Fruit fly (Drosophila melanogaster) whole organism, embryonic: Measurements from ENCODE around the gene CG31287.
A peak's percentile ranks its signal among the peaks of the same experiment; 100 is the strongest.

Experiments
- Awh ChIP-seq: fragments of 200-800 bp; sonication (Bioruptor generic); IDR thresholded peaks from 2 replicates; pipeline ENCODE4, ENCODE4 v1.3.6; 2022; ENCODE audit warnings: missing biosample characterization, missing genetic modification characterization
- B-H2 ChIP-seq: fragments of 200-800 bp; sonication (Bioruptor generic); optimal IDR thresholded peaks from 2 replicates; lab custom pipeline; 2018; ENCODE audit warnings: missing biosample characterization, mild to moderate bottlenecking, missing genetic modification characterization
- CG10209 ChIP-seq: fragments of 200-800 bp; sonication (Bioruptor generic); optimal IDR thresholded peaks from 3 replicates; lab custom pipeline; 2017; ENCODE audit warnings: missing biosample characterization, mild to moderate bottlenecking, missing genetic modification characterization, missing genetic modification reagents
- CG10565 ChIP-seq: fragments of 200-800 bp; sonication (Bioruptor generic); optimal IDR thresholded peaks from 3 replicates; lab custom pipeline; 2016; ENCODE audit warnings: missing biosample characterization, mild to moderate bottlenecking, missing genetic modification characterization
- CG12104 ChIP-seq: fragments of 200-800 bp; sonication (Bioruptor generic); optimal IDR thresholded peaks from 3 replicates; lab custom pipeline; 2016; ENCODE audit warnings: missing biosample characterization, missing genetic modification characterization
- CG12744 ChIP-seq: fragments of 200-800 bp; sonication (Bioruptor generic); optimal IDR thresholded peaks from 2 replicates; lab custom pipeline; 2016; ENCODE audit warnings: missing biosample characterization, missing genetic modification characterization
- CG16779 ChIP-seq: fragments of 200-800 bp; sonication (Bioruptor generic); IDR thresholded peaks from 2 replicates; pipeline ENCODE4 v1.3.6; 2022; ENCODE audit warnings: missing biosample characterization, missing genetic modification characterization
- CG16815 ChIP-seq: fragments of 200-800 bp; sonication (Bioruptor generic); optimal IDR thresholded peaks from 3 replicates; lab custom pipeline; 2017; ENCODE audit warnings: missing biosample characterization, mild to moderate bottlenecking, missing genetic modification characterization
- CG17186 ChIP-seq: fragments of 200-800 bp; sonication (Bioruptor generic); optimal IDR thresholded peaks from 3 replicates; lab custom pipeline; 2017; ENCODE audit warnings: missing biosample characterization, missing genetic modification reagents, missing genetic modification characterization
- CG17912 ChIP-seq: fragments of 200-800 bp; sonication (Bioruptor generic); optimal IDR thresholded peaks from 2 replicates; lab custom pipeline; 2018; ENCODE audit warnings: missing biosample characterization, mild to moderate bottlenecking, missing genetic modification characterization
- CG3065 ChIP-seq: fragments of 200-800 bp; sonication (Bioruptor generic); optimal IDR thresholded peaks from 2 replicates; lab custom pipeline; 2016; ENCODE audit warnings: missing biosample characterization, missing genetic modification characterization
- CG31388 ChIP-seq: fragments of 200-800 bp; sonication (Bioruptor generic); optimal IDR thresholded peaks from 2 replicates; lab custom pipeline; 2016; ENCODE audit warnings: missing biosample characterization, missing genetic modification characterization
- CG32532 ChIP-seq: fragments of 200-800 bp; sonication (Bioruptor generic); IDR thresholded peaks from 2 replicates; pipeline ENCODE4 v1.3.6; 2022; ENCODE audit warnings: missing biosample characterization, missing genetic modification characterization
- CG4328 ChIP-seq: fragments of 200-800 bp; sonication (Bioruptor generic); optimal IDR thresholded peaks from 3 replicates; lab custom pipeline; 2017; ENCODE audit warnings: missing biosample characterization, missing genetic modification reagents, missing genetic modification characterization
- CG6175 ChIP-seq: fragments of 200-800 bp; sonication (Bioruptor generic); IDR thresholded peaks from 3 replicates; pipeline ENCODE4 v1.3.6; 2022; ENCODE audit warnings: missing biosample characterization, missing genetic modification characterization
- CG6654 ChIP-seq: fragments of 200-800 bp; sonication (Bioruptor generic); optimal IDR thresholded peaks from 2 replicates; lab custom pipeline; 2017; ENCODE audit warnings: missing biosample characterization, mild to moderate bottlenecking, missing genetic modification characterization
- CG6683 ChIP-seq: fragments of 200-800 bp; sonication (Bioruptor generic); optimal IDR thresholded peaks from 2 replicates; lab custom pipeline; 2017; ENCODE audit warnings: missing biosample characterization, mild to moderate bottlenecking, missing genetic modification characterization, missing genetic modification reagents
- CG6689 ChIP-seq: fragments of 200-800 bp; sonication (Bioruptor generic); IDR thresholded peaks from 2 replicates; pipeline ENCODE4 v1.3.6; 2022; ENCODE audit warnings: missing biosample characterization, missing genetic modification characterization
- CG6791 ChIP-seq: fragments of 200-800 bp; sonication (Bioruptor generic); IDR thresholded peaks from 3 replicates; pipeline ENCODE4 v1.3.6; 2022; ENCODE audit warnings: missing biosample characterization, missing genetic modification characterization; ENCODE audit not compliant: partially characterized antibody
- CG7928 ChIP-seq: fragments of 200-800 bp; sonication (Bioruptor generic); optimal IDR thresholded peaks from 2 replicates; lab custom pipeline; 2017; ENCODE audit warnings: missing biosample characterization, mild to moderate bottlenecking, missing genetic modification characterization
- CG9876 ChIP-seq: fragments of 200-800 bp; sonication (Bioruptor generic); optimal IDR thresholded peaks from 2 replicates; lab custom pipeline; 2016; ENCODE audit warnings: missing biosample characterization, missing genetic modification characterization
- D19B ChIP-seq: fragments of 200-800 bp; sonication (Bioruptor generic); optimal IDR thresholded peaks from 2 replicates; lab custom pipeline; 2017; ENCODE audit warnings: missing biosample characterization, mild to moderate bottlenecking, missing genetic modification characterization
- Gsc ChIP-seq: fragments of 200-800 bp; sonication (Bioruptor generic); IDR thresholded peaks from 2 replicates; pipeline ENCODE4 v1.3.6; 2022; ENCODE audit warnings: missing biosample characterization, missing genetic modification characterization
- HHEX ChIP-seq: fragments of 200-800 bp; sonication (Bioruptor generic); optimal IDR thresholded peaks from 3 replicates; lab custom pipeline; 2017; ENCODE audit warnings: missing biosample characterization, mild to moderate bottlenecking, missing genetic modification characterization, missing genetic modification reagents
- HLH54F ChIP-seq: fragments of 200-800 bp; sonication (Bioruptor generic); optimal IDR thresholded peaks from 3 replicates; lab custom pipeline; 2016; ENCODE audit warnings: missing biosample characterization, missing genetic modification characterization
- Max ChIP-seq: fragments of 200-800 bp; sonication (Bioruptor generic); optimal IDR thresholded peaks from 2 replicates; lab custom pipeline; 2016; ENCODE audit warnings: missing biosample characterization, mild to moderate bottlenecking, missing genetic modification characterization
- Meics ChIP-seq: fragments of 200-800 bp; sonication (Bioruptor generic); optimal IDR thresholded peaks from 2 replicates; lab custom pipeline; 2017; ENCODE audit warnings: missing biosample characterization, mild to moderate bottlenecking, missing genetic modification characterization
- Mrtf ChIP-seq: fragments of 200-800 bp; sonication (Bioruptor generic); IDR thresholded peaks from 3 replicates; pipeline ENCODE4 v1.3.6; 2022; ENCODE audit warnings: missing biosample characterization, missing genetic modification characterization
- NC2α ChIP-seq: fragments of 200-800 bp; sonication (Bioruptor generic); optimal IDR thresholded peaks from 2 replicates; lab custom pipeline; 2016; ENCODE audit warnings: missing biosample characterization, missing genetic modification characterization
- Nf-YA ChIP-seq: fragments of 200-800 bp; sonication (Bioruptor generic); IDR thresholded peaks from 2 replicates; pipeline ENCODE4 v1.3.6; 2022; ENCODE audit warnings: missing biosample characterization, missing genetic modification characterization
- abd-A ChIP-seq: fragments of 200-800 bp; sonication (Bioruptor generic); optimal IDR thresholded peaks from 3 replicates; lab custom pipeline; 2019; ENCODE audit warnings: missing biosample characterization, mild to moderate bottlenecking, missing genetic modification characterization, moderate library complexity
- ac ChIP-seq: fragments of 200-800 bp; sonication (Bioruptor generic); optimal IDR thresholded peaks from 3 replicates; lab custom pipeline; 2017; ENCODE audit warnings: missing biosample characterization, mild to moderate bottlenecking, missing genetic modification characterization
- cg ChIP-seq: fragments of 200-800 bp; sonication (Bioruptor generic); optimal IDR thresholded peaks from 3 replicates; lab custom pipeline; 2019; ENCODE audit warnings: missing biosample characterization, mild to moderate bottlenecking, missing genetic modification characterization, moderate library complexity
- chinmo ChIP-seq: fragments of 200-800 bp; sonication (Bioruptor generic); IDR thresholded peaks from 4 replicates; pipeline ENCODE4 v1.3.6; 2022; ENCODE audit warnings: missing biosample characterization, missing genetic modification characterization; ENCODE audit not compliant: partially characterized antibody
- chm ChIP-seq: fragments of 200-800 bp; sonication (Bioruptor generic); IDR thresholded peaks from 2 replicates; pipeline ENCODE4 v1.3.6; 2022; ENCODE audit warnings: missing biosample characterization, missing genetic modification characterization
- ci ChIP-seq: fragments of 200-800 bp; sonication (Bioruptor generic); IDR thresholded peaks from 3 replicates; pipeline ENCODE4 v1.3.6; 2022; ENCODE audit warnings: missing biosample characterization, missing genetic modification characterization
- da ChIP-seq: fragments of 200-800 bp; sonication (Bioruptor generic); optimal IDR thresholded peaks from 2 replicates; lab custom pipeline; 2016; ENCODE audit warnings: missing biosample characterization, missing genetic modification characterization
- en ChIP-seq: fragments of 200-800 bp; sonication (Bioruptor generic); optimal IDR thresholded peaks from 2 replicates; lab custom pipeline; 2016; ENCODE audit warnings: missing biosample characterization, missing genetic modification characterization
- ftz-f1 ChIP-seq: fragments of 200-800 bp; sonication (Bioruptor generic); optimal IDR thresholded peaks from 2 replicates; lab custom pipeline; 2016; ENCODE audit warnings: missing biosample characterization, missing genetic modification characterization
- gsb-n ChIP-seq: fragments of 200-800 bp; sonication (Bioruptor generic); optimal IDR thresholded peaks from 3 replicates; lab custom pipeline; 2018; ENCODE audit warnings: missing biosample characterization, mild to moderate bottlenecking, missing genetic modification characterization
- jing ChIP-seq: fragments of 200-800 bp; sonication (Bioruptor generic); optimal IDR thresholded peaks from 2 replicates; lab custom pipeline; 2018; ENCODE audit warnings: missing biosample characterization, mild to moderate bottlenecking, missing genetic modification characterization
- knrl ChIP-seq: fragments of 200-800 bp; sonication (Bioruptor generic); IDR thresholded peaks from 3 replicates; pipeline ENCODE4 v1.3.6; 2022; ENCODE audit warnings: missing biosample characterization, missing genetic modification characterization; ENCODE audit not compliant: partially characterized antibody
- lmd ChIP-seq: fragments of 200-800 bp; sonication (Bioruptor generic); IDR thresholded peaks from 2 replicates; pipeline ENCODE4 v1.3.6; 2022; ENCODE audit warnings: missing biosample characterization, missing genetic modification characterization
- onecut ChIP-seq: fragments of 200-800 bp; sonication (Bioruptor generic); IDR thresholded peaks from 2 replicates; pipeline ENCODE4 v1.3.6; 2022; ENCODE audit warnings: missing biosample characterization, missing genetic modification characterization
- pita ChIP-seq: fragments of 200-800 bp; sonication (Bioruptor generic); optimal IDR thresholded peaks from 2 replicates; lab custom pipeline; 2017; ENCODE audit warnings: missing biosample characterization, mild to moderate bottlenecking, missing genetic modification characterization
- slp2 ChIP-seq: fragments of 200-800 bp; sonication (Bioruptor generic); optimal IDR thresholded peaks from 2 replicates; lab custom pipeline; 2016; ENCODE audit warnings: missing biosample characterization, missing genetic modification characterization
- so ChIP-seq: fragments of 200-800 bp; sonication (Bioruptor generic); IDR thresholded peaks from 3 replicates; pipeline ENCODE4 v1.3.6; 2022; ENCODE audit warnings: missing biosample characterization, missing genetic modification characterization
- sob ChIP-seq: fragments of 200-800 bp; sonication (Bioruptor generic); IDR thresholded peaks from 2 replicates; pipeline ENCODE4 v1.3.6; 2022; ENCODE audit warnings: missing biosample characterization, missing genetic modification characterization
- tll ChIP-seq, 2 experiments: fragments of 200-800 bp in 1 of 2; fragments of >200 bp in 1 of 2; sonication (Bioruptor generic) in 1 of 2; optimal IDR thresholded peaks; 2 replicates each; lab custom pipeline; 2017 to 2019; ENCODE audit warnings: missing biosample characterization in 2 of 2, missing genetic modification characterization in 2 of 2, mild to moderate bottlenecking in 1 of 2, moderate library complexity in 1 of 2
- zen ChIP-seq: fragments of 200-800 bp; sonication (Bioruptor generic); optimal IDR thresholded peaks from 3 replicates; lab custom pipeline; 2018; ENCODE audit warnings: missing biosample characterization, mild to moderate bottlenecking, missing genetic modification characterization, moderate library complexity

Gene CG31287

DNA sequence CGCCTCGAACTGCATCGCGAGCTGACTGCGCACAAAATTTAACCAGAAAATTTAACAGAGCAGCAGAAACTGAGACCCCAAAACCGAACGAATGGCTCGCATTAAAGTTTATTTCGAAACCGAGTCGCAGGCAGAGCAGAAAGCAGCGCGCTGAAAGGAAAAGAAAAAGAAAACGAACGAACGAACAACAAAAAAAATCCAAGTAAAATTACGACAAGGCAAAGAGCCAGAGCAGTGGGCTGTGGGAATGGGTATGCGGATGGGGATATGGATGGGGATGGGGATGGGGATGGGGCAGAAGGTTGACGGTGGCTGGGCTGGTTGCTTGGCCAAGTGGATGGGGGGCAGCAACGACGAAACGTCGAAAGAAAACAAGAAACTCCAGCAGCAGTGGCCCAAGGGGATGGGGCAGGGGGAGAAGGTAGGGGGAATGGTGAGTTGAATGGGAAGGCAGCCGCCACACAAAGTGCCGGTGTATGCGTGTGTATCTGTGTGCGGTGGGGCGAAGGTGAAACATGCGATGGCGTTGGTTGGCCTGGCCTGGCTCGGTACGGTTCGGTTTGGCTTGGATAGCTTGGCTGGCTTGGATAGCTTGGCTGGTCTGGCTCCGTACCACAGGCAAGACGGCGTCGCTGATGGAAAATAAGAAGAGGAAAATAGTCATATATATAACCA, 5.1 kb downstream of the CG31287 start (continued):
- TF ChIP-seq ac (no peak), Gsc (no peak), CG16815 (GFP tag; lab: Kevin White, UChicago) (no peak), CG6654 (GFP tag; lab: Kevin White, UChicago) (no peak), Mrtf (GFP tag; lab: Robert Waterston, UW) (0 out of 3 replicates have a peak, but pooled peaks have one; percentile 8), cg (GFP tag; lab: Kevin White, UChicago) (peak; percentile 73), CG6689 (GFP tag; lab: Robert Waterston, UW) (no peak), CG17186 (GFP tag; lab: Kevin White, UChicago) (no peak), CG3065 (GFP tag; lab: Kevin White, UChicago) (no peak), CG6175 (GFP tag; lab: Robert Waterston, UW) (peak; percentile 96), HHEX (GFP tag; lab: Kevin White, UChicago) (no peak), en (GFP tag; lab: Kevin White, UChicago) (no peak), CG31388 (GFP tag; lab: Kevin White, UChicago) (no peak), ci (peak; percentile 50; the same call in 1 of the 3 replicates), CG6791 (GFP tag; lab: Robert Waterston, UW) (no peak), CG32532 (peak; percentile 59), CG10565 (GFP tag; lab: Kevin White, UChicago) (no peak), jing (GFP tag; lab: Kevin White, UChicago) (no peak), Max (GFP tag; lab: Kevin White, UChicago) (no peak), zen (tag; lab: Kevin White, UChicago) (no peak), D19B (GFP tag; lab: Kevin White, UChicago) (no peak), chinmo (peak; percentile 92), chm (peak; percentile 57), Awh (no peak), CG4328 (no peak), CG12744 (GFP tag; lab: Kevin White, UChicago) (no peak), pita (GFP tag; lab: Kevin White, UChicago) (no peak), CG12104 (GFP tag; lab: Kevin White, UChicago) (no peak), slp2 (GFP tag; lab: Kevin White, UChicago) (no peak), sob (GFP tag; lab: Robert Waterston, UW) (peak; percentile 56; the same call in 1 of the 2 replicates), tll (GFP tag; optimal IDR thresholded peaks at IDR 0.05; lab: Kevin White, UChicago) (no peak), Nf-YA (GFP tag; lab: Robert Waterston, UW) (0 out of 2 replicates have a peak, but pooled peaks have one; percentile 32), lmd (GFP tag; lab: Robert Waterston, UW) (no peak), B-H2 (peak; percentile 69), CG6683 (GFP tag; lab: Kevin White, UChicago) (no peak), so (no peak), CG16779 (GFP tag; lab: Robert Waterston, UW) (peak; percentile 67; the same call in 1 of the 2 replicates), Meics (GFP tag; lab: Kevin White, UChicago) (peak; percentile 12), abd-A (tag; lab: Kevin White, UChicago) (peak; percentile 97), onecut (GFP tag; lab: Robert Waterston, UW) (no peak), CG10209 (no peak), CG17912 (GFP tag; lab: Kevin White, UChicago) (no peak), NC2α (no peak), gsb-n (tag; lab: Kevin White, UChicago) (no peak), knrl (GFP tag; lab: Robert Waterston, UW) (no peak; the same call in 2 of the 3 replicates), CG9876 (GFP tag; lab: Kevin White, UChicago) (no peak), da (GFP tag; lab: Kevin White, UChicago) (no peak), ftz-f1 (GFP tag; lab: Kevin White, UChicago) (no peak), HLH54F (GFP tag; lab: Kevin White, UChicago) (no peak), CG7928 (no peak)
